Fruit fly (Drosophila melanogaster) S2 (cell line): Measurements from ENCODE around the gene IRSp53.

ENCODE experiments used
- CG8478 ChIP-seq: fragments of >200 bp; optimal IDR thresholded peaks from 2 replicates; lab custom pipeline; 2018
- CTCF ChIP-seq, 2 experiments: fragments of >200 bp; optimal IDR thresholded peaks; 2 replicates each; lab custom pipeline; 2018

dm6 chr3L:11203820-11204449 lies 68.1 kb downstream of the IRSp53 start:
- TF ChIP-seq CG8478 (lab: Kevin White, UChicago) (no peak), CTCF (optimal IDR thresholded peaks at IDR 0.05; lab: Kevin White, UChicago) (no peak)
